Worm (Caenorhabditis elegans) whole organism, L2 larva: ENCODE results near the gene Y53F4B.12.

Experiments
- ama-1 ChIP-seq: fragments of 150-350 bp; optimal IDR thresholded peaks from 2 replicates; lab custom pipeline; 2018; ENCODE audit warnings: inconsistent platforms
- ceh-82 ChIP-seq: fragments of 150-350 bp; optimal IDR thresholded peaks from 2 replicates; lab custom pipeline; 2014; ENCODE audit warnings: missing biosample characterization, missing genetic modification characterization
- elt-1 ChIP-seq: fragments of 150-350 bp; optimal IDR thresholded peaks from 2 replicates; lab custom pipeline; 2014; ENCODE audit warnings: missing biosample characterization, missing genetic modification characterization
- nhr-129 ChIP-seq: fragments of 150-350 bp; optimal IDR thresholded peaks from 2 replicates; lab custom pipeline; 2014; ENCODE audit warnings: missing biosample characterization, missing genetic modification characterization
- unc-62 ChIP-seq: fragments of 150-350 bp; optimal IDR thresholded peaks from 2 replicates; lab custom pipeline; 2014; ENCODE audit warnings: missing biosample characterization, missing genetic modification reagents, missing genetic modification characterization
- ztf-11 ChIP-seq: sonication (generic microtip); optimal IDR thresholded peaks from 2 replicates; lab custom pipeline; 2017; ENCODE audit warnings: missing biosample characterization, missing genetic modification characterization

DNA sequence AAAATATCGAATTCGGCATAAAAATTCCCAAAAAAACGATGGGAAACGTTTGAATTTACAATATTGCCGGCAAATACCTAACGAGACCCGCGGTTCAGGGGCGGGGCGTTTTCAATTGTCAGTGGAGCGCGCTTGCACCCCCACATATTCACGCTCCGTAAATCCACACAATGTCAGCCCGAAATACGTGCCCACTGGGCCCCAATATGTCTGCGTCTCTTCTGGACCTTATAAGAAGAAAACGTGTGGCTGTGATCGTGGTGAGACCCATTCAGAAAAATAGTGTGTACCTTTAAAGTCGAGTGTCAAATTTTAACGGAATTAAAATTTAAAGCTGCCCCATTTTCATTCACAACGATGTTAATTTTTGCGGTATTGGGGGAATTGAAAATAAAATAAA, 14.5 kb upstream of the Y53F4B.12 start:
- no peak for TF ChIP-seq ztf-11 (tag; lab: Kevin White, UChicago)
- TF ChIP-seq unc-62, result no peak
- no peak for TF ChIP-seq nhr-129 (tag; lab: Kevin White, UChicago)
- TF ChIP-seq ama-1 (lab: Kevin White, UChicago), result no peak
- TF ChIP-seq elt-1 (tag; lab: Kevin White, UChicago), result no peak
- no peak for TF ChIP-seq ceh-82
